Fruit fly (Drosophila melanogaster) whole organism, embryonic: ENCODE data around the gene CG7557.

ENCODE experiments used
- Atf6 ChIP-seq: fragments of 200-800 bp; sonication (Bioruptor generic); IDR thresholded peaks from 2 replicates; pipeline ENCODE4 v1.3.6; 2022; ENCODE audit warnings: missing biosample characterization, missing genetic modification characterization
- B-H2 ChIP-seq: fragments of 200-800 bp; sonication (Bioruptor generic); optimal IDR thresholded peaks from 2 replicates; lab custom pipeline; 2018; ENCODE audit warnings: missing biosample characterization, mild to moderate bottlenecking, missing genetic modification characterization
- Bteb2 ChIP-seq: fragments of 200-800 bp; sonication (Bioruptor generic); optimal IDR thresholded peaks from 2 replicates; lab custom pipeline; 2016; ENCODE audit warnings: missing biosample characterization, missing genetic modification characterization
- CG13424 ChIP-seq: fragments of 200-800 bp; sonication (Bioruptor generic); optimal IDR thresholded peaks from 2 replicates; lab custom pipeline; 2019; ENCODE audit warnings: missing biosample characterization, mild to moderate bottlenecking, missing genetic modification characterization, moderate library complexity
- CG14014 ChIP-seq: fragments of 200-800 bp; sonication (Bioruptor generic); IDR thresholded peaks from 2 replicates; pipeline ENCODE4 v1.3.6; 2022; ENCODE audit warnings: missing biosample characterization, missing genetic modification characterization
- CG14050 ChIP-seq: fragments of 200-800 bp; sonication (Bioruptor generic); IDR thresholded peaks from 3 replicates; pipeline ENCODE4 v1.3.6; 2022; ENCODE audit warnings: missing biosample characterization, missing genetic modification characterization
- CG15269 ChIP-seq: fragments of 200-800 bp; sonication (Bioruptor generic); optimal IDR thresholded peaks from 2 replicates; lab custom pipeline; 2018; ENCODE audit warnings: missing biosample characterization, mild to moderate bottlenecking, missing genetic modification characterization, moderate library complexity
- CG17359 ChIP-seq: fragments of 200-800 bp; sonication (Bioruptor generic); optimal IDR thresholded peaks from 3 replicates; lab custom pipeline; 2018; ENCODE audit warnings: missing biosample characterization, mild to moderate bottlenecking, missing genetic modification characterization, moderate library complexity
- CG2678 ChIP-seq: fragments of 200-800 bp; sonication (Bioruptor generic); optimal IDR thresholded peaks from 3 replicates; lab custom pipeline; 2019; ENCODE audit warnings: missing biosample characterization, mild to moderate bottlenecking, missing genetic modification characterization, moderate library complexity
- CG2712 ChIP-seq: fragments of 200-800 bp; optimal IDR thresholded peaks from 3 replicates; lab custom pipeline; 2019; ENCODE audit warnings: missing biosample characterization, mild to moderate bottlenecking, missing genetic modification characterization, moderate library complexity
- CG30403 ChIP-seq: fragments of 200-800 bp; sonication (Bioruptor generic); optimal IDR thresholded peaks from 3 replicates; lab custom pipeline; 2016; ENCODE audit warnings: missing biosample characterization, missing genetic modification characterization
- CG3726 ChIP-seq: fragments of 200-800 bp; sonication (Bioruptor generic); IDR thresholded peaks from 3 replicates; pipeline ENCODE4, ENCODE4 v1.3.6; 2022; ENCODE audit warnings: missing biosample characterization, missing genetic modification characterization
- CG3847 ChIP-seq: fragments of 200-800 bp; sonication (Bioruptor generic); IDR thresholded peaks from 2 replicates; pipeline ENCODE4 v1.3.6; 2022; ENCODE audit warnings: missing biosample characterization, missing genetic modification characterization
- CG4424 ChIP-seq: fragments of 200-800 bp; sonication (Bioruptor generic); optimal IDR thresholded peaks from 3 replicates; lab custom pipeline; 2016; ENCODE audit warnings: missing biosample characterization, missing genetic modification characterization
- CG5953 ChIP-seq: fragments of 200-800 bp; sonication (Bioruptor generic); IDR thresholded peaks from 2 replicates; pipeline ENCODE4 v1.3.6; 2022; ENCODE audit warnings: missing biosample characterization, missing genetic modification characterization
- CG6254 ChIP-seq: fragments of 200-800 bp; sonication (Bioruptor generic); optimal IDR thresholded peaks from 3 replicates; lab custom pipeline; 2017; ENCODE audit warnings: mild to moderate bottlenecking, missing biosample characterization, missing genetic modification reagents, missing genetic modification characterization
- CG8944 ChIP-seq: fragments of 200-800 bp; sonication (Bioruptor generic); optimal IDR thresholded peaks from 3 replicates; lab custom pipeline; 2016; ENCODE audit warnings: missing biosample characterization, missing genetic modification characterization
- CG9609 ChIP-seq: fragments of 200-800 bp; sonication (Bioruptor generic); optimal IDR thresholded peaks from 3 replicates; lab custom pipeline; 2016; ENCODE audit warnings: missing biosample characterization, missing genetic modification characterization
- Camta ChIP-seq: fragments of 200-800 bp; sonication (Bioruptor generic); optimal IDR thresholded peaks from 2 replicates; lab custom pipeline; 2016; ENCODE audit warnings: missing biosample characterization, missing genetic modification characterization
- D19A ChIP-seq: fragments of 200-800 bp; optimal IDR thresholded peaks from 3 replicates; lab custom pipeline; 2019; ENCODE audit warnings: missing biosample characterization, mild to moderate bottlenecking, missing genetic modification characterization, moderate library complexity
- Fer1 ChIP-seq: fragments of 200-800 bp; sonication (Bioruptor generic); optimal IDR thresholded peaks from 2 replicates; lab custom pipeline; 2017; ENCODE audit warnings: missing biosample characterization, mild to moderate bottlenecking, missing genetic modification characterization
- Gsc ChIP-seq: fragments of 200-800 bp; sonication (Bioruptor generic); IDR thresholded peaks from 2 replicates; pipeline ENCODE4 v1.3.6; 2022; ENCODE audit warnings: missing biosample characterization, missing genetic modification characterization
- HLHmδ ChIP-seq: fragments of 200-800 bp; sonication (Bioruptor generic); optimal IDR thresholded peaks from 2 replicates; lab custom pipeline; 2018; ENCODE audit warnings: missing biosample characterization, mild to moderate bottlenecking, missing genetic modification characterization, moderate library complexity
- Hr51 ChIP-seq, 2 experiments: fragments of 200-800 bp; sonication (Bioruptor generic); optimal IDR thresholded peaks; 2 replicates in 1 of 2; 3 replicates in 1 of 2; lab custom pipeline; 2016 to 2018; ENCODE audit warnings: missing biosample characterization in 2 of 2, missing genetic modification characterization in 2 of 2, mild to moderate bottlenecking in 1 of 2, moderate library complexity in 1 of 2
- Hsf ChIP-seq: fragments of 200-800 bp; sonication (Bioruptor generic); optimal IDR thresholded peaks from 3 replicates; lab custom pipeline; 2016; ENCODE audit warnings: missing biosample characterization, missing genetic modification characterization
- Kr ChIP-seq: fragments of 200-800 bp; sonication (Bioruptor generic); optimal IDR thresholded peaks from 2 replicates; lab custom pipeline; 2017; ENCODE audit warnings: missing biosample characterization, mild to moderate bottlenecking, missing genetic modification characterization
- abd-A ChIP-seq: fragments of 200-800 bp; sonication (Bioruptor generic); optimal IDR thresholded peaks from 3 replicates; lab custom pipeline; 2019; ENCODE audit warnings: missing biosample characterization, mild to moderate bottlenecking, missing genetic modification characterization, moderate library complexity
- aop ChIP-seq: fragments of 200-800 bp; sonication (Bioruptor generic); IDR thresholded peaks from 2 replicates; pipeline ENCODE4 v1.3.6; 2022; ENCODE audit warnings: missing biosample characterization, missing genetic modification characterization
- bowl ChIP-seq: fragments of 200-800 bp; sonication (Bioruptor generic); IDR thresholded peaks from 2 replicates; pipeline ENCODE4 v1.3.6; 2022; ENCODE audit warnings: missing biosample characterization, missing genetic modification characterization
- cato ChIP-seq: fragments of 200-800 bp; sonication (Bioruptor generic); optimal IDR thresholded peaks from 2 replicates; lab custom pipeline; 2016; ENCODE audit warnings: missing biosample characterization, missing genetic modification characterization, borderline replicate concordance
- crp ChIP-seq, 2 experiments: fragments of 200-800 bp; sonication (Bioruptor generic); optimal IDR thresholded peaks; 2 replicates in 1 of 2; 3 replicates in 1 of 2; lab custom pipeline; 2017; ENCODE audit warnings: missing biosample characterization in 2 of 2, missing genetic modification characterization in 2 of 2, mild to moderate bottlenecking in 1 of 2, moderate library complexity in 1 of 2
- dati ChIP-seq: fragments of 200-800 bp; sonication (Bioruptor generic); IDR thresholded peaks from 2 replicates; pipeline ENCODE4 v1.3.6; 2022; ENCODE audit warnings: missing biosample characterization, missing genetic modification characterization
- dpn ChIP-seq, 2 experiments: fragments of 200-800 bp; sonication (Bioruptor generic); optimal IDR thresholded peaks; 3 replicates each; lab custom pipeline; 2016; ENCODE audit warnings: missing biosample characterization in 2 of 2, missing genetic modification characterization in 2 of 2
- dysf ChIP-seq: fragments of 200-800 bp; sonication (Bioruptor generic); IDR thresholded peaks from 3 replicates; pipeline ENCODE4 v1.3.6; 2022; ENCODE audit warnings: missing biosample characterization, missing genetic modification characterization
- esg ChIP-seq: fragments of 200-800 bp; sonication (Bioruptor generic); conservative IDR thresholded peaks from 2 replicates; pipeline ENCODE4 v1.3.6; 2022; ENCODE audit warnings: missing biosample characterization, missing genetic modification characterization
- eyg ChIP-seq: fragments of 200-800 bp; sonication (Bioruptor generic); optimal IDR thresholded peaks from 3 replicates; lab custom pipeline; 2016; ENCODE audit warnings: missing biosample characterization, missing genetic modification characterization
- ftz-f1 ChIP-seq: fragments of 200-800 bp; sonication (Bioruptor generic); optimal IDR thresholded peaks from 2 replicates; lab custom pipeline; 2016; ENCODE audit warnings: missing biosample characterization, missing genetic modification characterization
- jing ChIP-seq: fragments of 200-800 bp; sonication (Bioruptor generic); optimal IDR thresholded peaks from 2 replicates; lab custom pipeline; 2018; ENCODE audit warnings: missing biosample characterization, mild to moderate bottlenecking, missing genetic modification characterization
- jumu ChIP-seq: fragments of 200-800 bp; sonication (Bioruptor generic); optimal IDR thresholded peaks from 3 replicates; lab custom pipeline; 2016; ENCODE audit warnings: missing biosample characterization, missing genetic modification characterization
- lbe ChIP-seq: fragments of 200-800 bp; sonication (Bioruptor generic); optimal IDR thresholded peaks from 2 replicates; lab custom pipeline; 2016; ENCODE audit warnings: missing biosample characterization, mild to moderate bottlenecking, missing genetic modification characterization
- lmd ChIP-seq: fragments of 200-800 bp; sonication (Bioruptor generic); IDR thresholded peaks from 2 replicates; pipeline ENCODE4 v1.3.6; 2022; ENCODE audit warnings: missing biosample characterization, missing genetic modification characterization
- nau ChIP-seq: fragments of 200-800 bp; sonication (Bioruptor generic); optimal IDR thresholded peaks from 3 replicates; lab custom pipeline; 2017; ENCODE audit warnings: missing biosample characterization, mild to moderate bottlenecking, missing genetic modification characterization, missing genetic modification reagents
- pb ChIP-seq: fragments of 200-800 bp; sonication (Bioruptor generic); optimal IDR thresholded peaks from 3 replicates; lab custom pipeline; 2016; ENCODE audit warnings: missing biosample characterization, missing genetic modification characterization
- pho ChIP-seq: fragments of 200-800 bp; sonication (Bioruptor generic); optimal IDR thresholded peaks from 2 replicates; lab custom pipeline; 2016; ENCODE audit warnings: missing biosample characterization, missing genetic modification characterization
- pros ChIP-seq: fragments of 200-800 bp; sonication (Bioruptor generic); optimal IDR thresholded peaks from 3 replicates; lab custom pipeline; 2019; ENCODE audit warnings: missing biosample characterization, mild to moderate bottlenecking, missing genetic modification characterization, moderate library complexity
- salm ChIP-seq: fragments of 200-800 bp; sonication (Bioruptor generic); optimal IDR thresholded peaks from 2 replicates; lab custom pipeline; 2018; ENCODE audit warnings: missing biosample characterization, mild to moderate bottlenecking, missing genetic modification characterization
- tap ChIP-seq: fragments of 200-800 bp; optimal IDR thresholded peaks from 3 replicates; lab custom pipeline; 2019; ENCODE audit warnings: missing biosample characterization, mild to moderate bottlenecking, missing genetic modification characterization, moderate library complexity
- tx ChIP-seq: fragments of 200-800 bp; sonication (Bioruptor generic); optimal IDR thresholded peaks from 2 replicates; lab custom pipeline; 2016; ENCODE audit warnings: missing biosample characterization, missing genetic modification characterization
- vfl ChIP-seq: fragments of 200-800 bp; sonication (Bioruptor generic); optimal IDR thresholded peaks from 2 replicates; lab custom pipeline; 2016; ENCODE audit warnings: missing biosample characterization, missing genetic modification characterization

Gene CG7557

DNA sequence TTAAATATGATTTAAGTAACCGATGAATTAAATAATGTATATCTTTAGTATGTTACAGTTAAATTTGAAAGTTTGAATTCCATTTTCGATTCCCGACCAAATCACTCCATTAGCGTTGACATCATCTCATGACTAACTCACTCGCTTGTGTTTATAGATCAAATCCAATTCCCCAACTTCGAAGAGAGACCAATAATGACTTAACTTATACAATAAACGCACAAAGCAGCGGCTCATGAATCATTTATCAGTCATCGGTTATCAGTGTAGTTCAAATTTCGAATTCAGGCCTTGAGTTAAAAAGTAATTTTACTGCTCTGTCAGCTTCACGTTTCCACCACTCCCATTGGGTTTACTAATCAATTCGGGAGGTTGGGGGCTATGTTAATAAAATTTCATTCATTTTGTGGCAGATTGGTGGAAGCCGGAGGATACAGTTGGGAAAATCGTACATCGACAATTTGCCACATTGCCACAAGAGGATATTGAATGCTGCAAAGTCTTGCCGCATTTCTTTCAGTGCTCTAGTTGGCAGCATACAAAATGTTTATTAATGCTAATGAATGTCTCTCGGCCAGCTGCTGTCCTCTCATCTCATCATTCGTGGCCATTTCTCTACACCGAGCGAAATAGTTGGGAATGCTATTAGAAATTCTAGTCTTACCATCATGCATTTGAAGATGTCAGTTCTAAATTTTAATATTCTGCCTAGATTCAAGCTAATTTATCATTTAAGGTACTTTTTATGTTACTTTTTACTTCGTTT lies 36.5 kb upstream of the CG7557 start (continued):
- no peak for TF ChIP-seq CG3847 (GFP tag; lab: Robert Waterston, UW)
- peak; percentile 15 for TF ChIP-seq cato (GFP tag; lab: Kevin White, UChicago)
- TF ChIP-seq CG4424 (GFP tag; lab: Kevin White, UChicago) = peak; percentile 53
- 0 out of 2 replicates have a peak, but pooled peaks have one; percentile 28 for TF ChIP-seq CG14014 (GFP tag; lab: Robert Waterston, UW)
- TF ChIP-seq eyg (GFP tag; lab: Kevin White, UChicago) = peak; percentile 30
- TF ChIP-seq lbe = no peak
- no peak for TF ChIP-seq ftz-f1 (GFP tag; lab: Kevin White, UChicago)
- no peak for TF ChIP-seq vfl (GFP tag; lab: Kevin White, UChicago)
- TF ChIP-seq dati (GFP tag; lab: Robert Waterston, UW) = no peak
- peak; percentile 33 for TF ChIP-seq tap (tag; lab: Kevin White, UChicago)
- no peak for TF ChIP-seq CG13424 (tag; lab: Kevin White, UChicago)
- TF ChIP-seq abd-A (tag; lab: Kevin White, UChicago) = peak; percentile 48
- peak; percentile 49 for TF ChIP-seq CG2678 (tag; lab: Kevin White, UChicago)
- TF ChIP-seq aop (GFP tag; lab: Robert Waterston, UW) = no peak
- peak; percentile 31 for TF ChIP-seq nau (GFP tag; lab: Kevin White, UChicago)
- no peak for TF ChIP-seq HLHmδ (GFP tag; lab: Kevin White, UChicago)

dm6 chr3L:11410505-11410904 lies 34.5 kb upstream of the CG7557 start:
- TF ChIP-seq CG15269 (tag; lab: Kevin White, UChicago) (peak; percentile 15), jumu (GFP tag; lab: Kevin White, UChicago) (no peak), bowl (no peak), salm (tag; lab: Kevin White, UChicago) (no peak), esg (GFP tag; lab: Robert Waterston, UW) (no peak), tx (GFP tag; lab: Kevin White, UChicago) (no peak), lmd (GFP tag; lab: Robert Waterston, UW) (no peak), CG5953 (GFP tag; lab: Robert Waterston, UW) (no peak), CG17359 (tag; lab: Kevin White, UChicago) (no peak), dpn (GFP tag; optimal IDR thresholded peaks at IDR 0.05; lab: Kevin White, UChicago) (no peak), B-H2 (GFP tag; lab: Kevin White, UChicago) (no peak), CG8944 (GFP tag; lab: Kevin White, UChicago) (no peak), jing (GFP tag; lab: Kevin White, UChicago) (no peak), CG2712 (tag; lab: Kevin White, UChicago) (peak; percentile 13), dysf (GFP tag; lab: Robert Waterston, UW) (no peak), Hr51 (GFP tag; optimal IDR thresholded peaks at IDR 0.05; lab: Kevin White, UChicago) (peak in 1 of 2 experiments; percentile 14), D19A (tag; lab: Kevin White, UChicago) (peak; percentile 7), CG9609 (GFP tag; lab: Kevin White, UChicago) (no peak), CG2678 (tag; lab: Kevin White, UChicago) (peak; percentile 51), crp (GFP tag; optimal IDR thresholded peaks at IDR 0.05; lab: Kevin White, UChicago) (no peak), pho (no peak), CG6254 (no peak), Hsf (GFP tag; lab: Kevin White, UChicago) (no peak), Fer1 (GFP tag; lab: Kevin White, UChicago) (no peak), CG14050 (GFP tag; lab: Robert Waterston, UW) (no peak), CG30403 (GFP tag; lab: Kevin White, UChicago) (no peak), pb (GFP tag; lab: Kevin White, UChicago) (no peak), pros (no peak), CG3726 (GFP tag; lab: Robert Waterston, UW) (no peak), Camta (GFP tag; lab: Kevin White, UChicago) (no peak), Gsc (GFP tag; lab: Robert Waterston, UW) (no peak), Kr (GFP tag; lab: Kevin White, UChicago) (no peak), Atf6 (no peak), Bteb2 (GFP tag; lab: Kevin White, UChicago) (no peak)
